Worm (Caenorhabditis elegans) whole organism, midembryonic: ENCODE results near the gene W01D2.3.

Experiments
- T22C8.4 ChIP-seq: fragments of 200-800 bp; sonication (Bioruptor generic); IDR thresholded peaks from 2 replicates; pipeline ENCODE4 v1.3.6; 2022; ENCODE audit warnings: missing genetic modification characterization, missing compliant biosample characterization
- cog-1 ChIP-seq: sonication (generic microtip); optimal IDR thresholded peaks from 2 replicates; lab custom pipeline; 2016; ENCODE audit warnings: missing genetic modification characterization, missing compliant biosample characterization
- flt-1 ChIP-seq: fragments of 200-800 bp; sonication (Bioruptor generic); IDR thresholded peaks from 2 replicates; pipeline ENCODE4 v1.3.6; 2022; ENCODE audit warnings: missing genetic modification characterization, missing compliant biosample characterization
- klf-2 ChIP-seq: fragments of 200-800 bp; sonication (Bioruptor generic); conservative IDR thresholded peaks from 2 replicates; pipeline ENCODE4 v1.3.6; 2022; ENCODE audit warnings: missing genetic modification reagents, missing genetic modification characterization, missing compliant biosample characterization
- med-1 ChIP-seq: sonication (generic microtip); optimal IDR thresholded peaks from 2 replicates; lab custom pipeline; 2017; ENCODE audit warnings: missing genetic modification characterization, mild to moderate bottlenecking, missing compliant biosample characterization, antibody characterized with exemption, missing genetic modification reagents; ENCODE audit not compliant: insufficient read depth
- ref-1 ChIP-seq: fragments of 200-800 bp; sonication (Bioruptor generic); conservative IDR thresholded peaks from 2 replicates; pipeline ENCODE4 v1.3.6; 2022; ENCODE audit warnings: missing genetic modification reagents, missing genetic modification characterization, missing compliant biosample characterization
- tab-1 ChIP-seq: fragments of 200-800 bp; sonication (Bioruptor generic); IDR thresholded peaks from 2 replicates; pipeline ENCODE4 v1.3.6; 2022; ENCODE audit warnings: missing genetic modification characterization, missing compliant biosample characterization
- ztf-23 ChIP-seq: fragments of 200-800 bp; sonication (Bioruptor generic); IDR thresholded peaks from 2 replicates; pipeline ENCODE4 v1.3.6; 2022; ENCODE audit warnings: missing genetic modification reagents, missing genetic modification characterization, missing compliant biosample characterization
- ztf-29 ChIP-seq: fragments of 200-800 bp; sonication (Bioruptor generic); IDR thresholded peaks from 2 replicates; pipeline ENCODE4 v1.3.6; 2022; ENCODE audit warnings: missing genetic modification reagents, missing genetic modification characterization, missing compliant biosample characterization

The W01D2.3 gene

DNA sequence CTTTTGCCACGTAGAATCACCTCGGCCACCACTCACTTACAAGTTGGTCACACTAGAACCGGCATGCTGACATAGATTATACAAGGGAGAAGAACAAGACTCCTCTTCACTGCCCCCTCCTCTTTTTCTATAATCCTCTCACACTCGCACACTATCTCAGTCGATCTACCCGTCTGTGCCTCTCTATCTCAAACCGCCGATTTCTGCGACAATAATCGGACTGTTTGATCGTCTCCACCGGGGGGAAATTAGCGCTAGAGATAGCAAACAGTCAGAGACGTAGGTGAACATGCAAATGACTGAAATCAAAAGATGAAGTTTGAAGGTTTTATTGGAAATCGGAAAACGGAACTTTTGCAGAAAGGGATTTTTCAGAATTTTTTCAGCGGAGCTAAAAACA, 18.3 kb upstream of the W01D2.3 start:
- TF ChIP-seq cog-1 (tag; lab: Kevin White, UChicago): peak; percentile 70
- TF ChIP-seq flt-1 (GFP tag; lab: Robert Waterston, UW): no peak
- TF ChIP-seq ref-1 (GFP tag; lab: Robert Waterston, UW): no peak
- TF ChIP-seq tab-1 (GFP tag; lab: Robert Waterston, UW): no peak
- TF ChIP-seq klf-2 (GFP tag; lab: Robert Waterston, UW): no peak
- no peak for TF ChIP-seq T22C8.4 (GFP tag; lab: Robert Waterston, UW)
- no peak for TF ChIP-seq ztf-23
- no peak for TF ChIP-seq ztf-29 (GFP tag; lab: Robert Waterston, UW)

ce11 chrII:14820460-14820859, 16.4 kb upstream of the W01D2.3 start:
- TF ChIP-seq med-1 (GFP tag; lab: Kevin White, UChicago) (no peak), tab-1 (GFP tag; lab: Robert Waterston, UW) (no peak), cog-1 (tag; lab: Kevin White, UChicago) (no peak), ztf-29 (GFP tag; lab: Robert Waterston, UW) (no peak), klf-2 (GFP tag; lab: Robert Waterston, UW) (no peak), T22C8.4 (GFP tag; lab: Robert Waterston, UW) (no peak), ztf-23 (no peak), flt-1 (GFP tag; lab: Robert Waterston, UW) (no peak), ref-1 (GFP tag; lab: Robert Waterston, UW) (no peak)

- TF ChIP-seq ztf-29 (GFP tag; lab: Robert Waterston, UW) (peak; percentile 28; the same call in 1 of the 2 replicates), tab-1 (GFP tag; lab: Robert Waterston, UW) (no peak), klf-2 (GFP tag; lab: Robert Waterston, UW) (no peak), flt-1 (GFP tag; lab: Robert Waterston, UW) (0 out of 2 replicates have a peak, but pooled peaks have one; percentile 36), med-1 (GFP tag; lab: Kevin White, UChicago) (no peak)
These were observed 15.3 kb upstream of the W01D2.3 start for ce11 chrII:14819258-14819985.

- TF ChIP-seq ref-1 (GFP tag; lab: Robert Waterston, UW): no peak
- TF ChIP-seq tab-1 (GFP tag; lab: Robert Waterston, UW): no peak
- TF ChIP-seq med-1 (GFP tag; lab: Kevin White, UChicago): no peak
- TF ChIP-seq cog-1 (tag; lab: Kevin White, UChicago): no peak
- TF ChIP-seq ztf-29 (GFP tag; lab: Robert Waterston, UW): no peak
- no peak for TF ChIP-seq ztf-23
- TF ChIP-seq klf-2 (GFP tag; lab: Robert Waterston, UW): no peak
- no peak for TF ChIP-seq flt-1 (GFP tag; lab: Robert Waterston, UW)
These were observed 14.3 kb upstream of the W01D2.3 start, which contains the start of gene nhr-61 for ce11 chrII:14818376-14818775. TSS of gene nhr-61 (minus strand) at chrII:14818543.

- no peak for TF ChIP-seq klf-2 (GFP tag; lab: Robert Waterston, UW)
- no peak for TF ChIP-seq med-1 (GFP tag; lab: Kevin White, UChicago)
- TF ChIP-seq ref-1 (GFP tag; lab: Robert Waterston, UW): no peak
- TF ChIP-seq ztf-29 (GFP tag; lab: Robert Waterston, UW): no peak
- TF ChIP-seq tab-1 (GFP tag; lab: Robert Waterston, UW): no peak
- TF ChIP-seq flt-1 (GFP tag; lab: Robert Waterston, UW): no peak
- TF ChIP-seq cog-1 (tag; lab: Kevin White, UChicago): no peak
- TF ChIP-seq T22C8.4 (GFP tag; lab: Robert Waterston, UW): no peak
- TF ChIP-seq ztf-23: no peak
These were observed 12.0 kb upstream of the W01D2.3 start for ce11 chrII:14816086-14816485.

ce11 chrII:14814894-14815568, 10.9 kb upstream of the W01D2.3 start, which contains the start of gene W01D2.1:
TSS of gene W01D2.1 (plus strand) at chrII:14815518.
- TF ChIP-seq ztf-23: no peak
- no peak for TF ChIP-seq cog-1 (tag; lab: Kevin White, UChicago)
- TF ChIP-seq klf-2 (GFP tag; lab: Robert Waterston, UW): no peak
- TF ChIP-seq med-1 (GFP tag; lab: Kevin White, UChicago): no peak
- no peak for TF ChIP-seq flt-1 (GFP tag; lab: Robert Waterston, UW)
- no peak for TF ChIP-seq T22C8.4 (GFP tag; lab: Robert Waterston, UW)
- no peak for TF ChIP-seq ztf-29 (GFP tag; lab: Robert Waterston, UW)
- no peak for TF ChIP-seq tab-1 (GFP tag; lab: Robert Waterston, UW)
- TF ChIP-seq ref-1 (GFP tag; lab: Robert Waterston, UW): no peak

- no peak for TF ChIP-seq cog-1 (tag; lab: Kevin White, UChicago)
- no peak for TF ChIP-seq tab-1 (GFP tag; lab: Robert Waterston, UW)
- TF ChIP-seq ztf-23: no peak
- no peak for TF ChIP-seq T22C8.4 (GFP tag; lab: Robert Waterston, UW)
- no peak for TF ChIP-seq flt-1 (GFP tag; lab: Robert Waterston, UW)
- no peak for TF ChIP-seq ztf-29 (GFP tag; lab: Robert Waterston, UW)
- no peak for TF ChIP-seq med-1 (GFP tag; lab: Kevin White, UChicago)
- no peak for TF ChIP-seq ref-1 (GFP tag; lab: Robert Waterston, UW)
- TF ChIP-seq klf-2 (GFP tag; lab: Robert Waterston, UW): no peak
These were observed 9.0 kb upstream of the W01D2.3 start for ce11 chrII:14813106-14813505.

- no peak for TF ChIP-seq ztf-23
- no peak for TF ChIP-seq T22C8.4 (GFP tag; lab: Robert Waterston, UW)
- no peak for TF ChIP-seq flt-1 (GFP tag; lab: Robert Waterston, UW)
- no peak for TF ChIP-seq med-1 (GFP tag; lab: Kevin White, UChicago)
- no peak for TF ChIP-seq ref-1 (GFP tag; lab: Robert Waterston, UW)
- TF ChIP-seq ztf-29 (GFP tag; lab: Robert Waterston, UW): no peak
- no peak for TF ChIP-seq cog-1 (tag; lab: Kevin White, UChicago)
- no peak for TF ChIP-seq tab-1 (GFP tag; lab: Robert Waterston, UW)
- TF ChIP-seq klf-2 (GFP tag; lab: Robert Waterston, UW): no peak
These were observed 8.6 kb upstream of the W01D2.3 start for ce11 chrII:14812661-14813060.
